Worm (Caenorhabditis elegans) whole organism, mixed stage, embryonic: ENCODE results near the gene phb-2.

ENCODE experiments used
- M03D4.4 ChIP-seq: sonication (generic microtip); optimal IDR thresholded peaks from 2 replicates; lab custom pipeline; 2017; ENCODE audit warnings: mild to moderate bottlenecking, missing genetic modification characterization, missing compliant biosample characterization
- bed-3 ChIP-seq: fragments of 200-800 bp; sonication (Bioruptor generic); optimal IDR thresholded peaks from 3 replicates; lab custom pipeline; 2018; ENCODE audit warnings: mild to moderate bottlenecking, missing genetic modification characterization, moderate library complexity, missing compliant biosample characterization
- blmp-1 ChIP-seq: fragments of 150-350 bp; optimal IDR thresholded peaks from 2 replicates; lab custom pipeline; 2014; ENCODE audit warnings: missing biosample characterization, missing genetic modification characterization
- ceh-39 ChIP-seq: fragments of 150-350 bp; optimal IDR thresholded peaks from 2 replicates; lab custom pipeline; 2014; ENCODE audit warnings: missing biosample characterization, missing genetic modification characterization
- ceh-43 ChIP-seq: fragments of 200-800 bp; sonication (Bioruptor generic); optimal IDR thresholded peaks from 2 replicates; lab custom pipeline; 2018; ENCODE audit warnings: mild to moderate bottlenecking, missing genetic modification characterization, moderate library complexity, missing compliant biosample characterization
- ceh-83 ChIP-seq: fragments of 200-800 bp; sonication (Bioruptor generic); optimal IDR thresholded peaks from 2 replicates; lab custom pipeline; 2018; ENCODE audit warnings: mild to moderate bottlenecking, missing genetic modification characterization, missing compliant biosample characterization
- ces-1 ChIP-seq: fragments of 150-350 bp; optimal IDR thresholded peaks from 2 replicates; lab custom pipeline; 2014; ENCODE audit warnings: missing biosample characterization, missing genetic modification reagents, missing genetic modification characterization
- cnd-1 ChIP-seq: fragments of 200-800 bp; sonication (Bioruptor generic); optimal IDR thresholded peaks from 2 replicates; lab custom pipeline; 2018; ENCODE audit warnings: mild to moderate bottlenecking, missing genetic modification characterization, missing compliant biosample characterization
- elt-1 ChIP-seq: sonication (generic microtip); optimal IDR thresholded peaks from 2 replicates; lab custom pipeline; 2017; ENCODE audit warnings: missing genetic modification characterization, mild to moderate bottlenecking, missing compliant biosample characterization, antibody characterized with exemption, moderate library complexity, borderline replicate concordance; ENCODE audit not compliant: insufficient read depth
- elt-3 ChIP-seq: fragments of 150-350 bp; optimal IDR thresholded peaks from 2 replicates; lab custom pipeline; 2014; ENCODE audit warnings: missing biosample characterization, missing genetic modification characterization
- flh-1 ChIP-seq: fragments of 200-800 bp; sonication (Bioruptor generic); optimal IDR thresholded peaks from 2 replicates; lab custom pipeline; 2018; ENCODE audit warnings: mild to moderate bottlenecking, missing genetic modification characterization, moderate library complexity, missing compliant biosample characterization
- ham-2 ChIP-seq: fragments of 200-800 bp; sonication (Bioruptor generic); optimal IDR thresholded peaks from 2 replicates; lab custom pipeline; 2018; ENCODE audit warnings: mild to moderate bottlenecking, missing genetic modification characterization, missing compliant biosample characterization
- hlh-1 ChIP-seq: fragments of 150-350 bp; optimal IDR thresholded peaks from 2 replicates; lab custom pipeline; 2014; ENCODE audit warnings: missing biosample characterization, missing genetic modification reagents, missing genetic modification characterization
- lin-13 ChIP-seq: fragments of 150-350 bp; optimal IDR thresholded peaks from 2 replicates; lab custom pipeline; 2014; ENCODE audit warnings: missing biosample characterization, missing genetic modification characterization
- lin-32 ChIP-seq: fragments of 200-800 bp; sonication (Bioruptor generic); optimal IDR thresholded peaks from 2 replicates; lab custom pipeline; 2018; ENCODE audit warnings: mild to moderate bottlenecking, missing genetic modification characterization, missing compliant biosample characterization
- lsy-2 ChIP-seq: fragments of 150-350 bp; optimal IDR thresholded peaks from 2 replicates; lab custom pipeline; 2014; ENCODE audit warnings: missing biosample characterization, missing genetic modification characterization
- mab-5 ChIP-seq: fragments of 150-350 bp; optimal IDR thresholded peaks from 2 replicates; lab custom pipeline; 2014; ENCODE audit warnings: missing biosample characterization, missing genetic modification characterization
- mep-1 ChIP-seq: fragments of 150-350 bp; optimal IDR thresholded peaks from 2 replicates; lab custom pipeline; 2017; ENCODE audit warnings: missing biosample characterization, missing genetic modification reagents, missing genetic modification characterization, inconsistent platforms
- mls-2 ChIP-seq: sonication (generic microtip); optimal IDR thresholded peaks from 2 replicates; lab custom pipeline; 2016; ENCODE audit warnings: mild to moderate bottlenecking, missing genetic modification characterization, moderate library complexity, missing compliant biosample characterization
- nhr-12 ChIP-seq: fragments of 150-350 bp; optimal IDR thresholded peaks from 2 replicates; lab custom pipeline; 2014; ENCODE audit warnings: missing biosample characterization, missing genetic modification characterization
- nhr-2 ChIP-seq: fragments of 150-350 bp; optimal IDR thresholded peaks from 2 replicates; lab custom pipeline; 2014; ENCODE audit warnings: missing biosample characterization, missing genetic modification characterization
- nhr-237 ChIP-seq: fragments of 150-350 bp; optimal IDR thresholded peaks from 2 replicates; lab custom pipeline; 2014; ENCODE audit warnings: missing biosample characterization, missing genetic modification characterization
- nhr-28 ChIP-seq: fragments of 150-350 bp; optimal IDR thresholded peaks from 2 replicates; lab custom pipeline; 2014; ENCODE audit warnings: missing biosample characterization, missing genetic modification characterization
- nhr-76 ChIP-seq: sonication (generic microtip); optimal IDR thresholded peaks from 2 replicates; lab custom pipeline; 2017; ENCODE audit warnings: missing biosample characterization, missing genetic modification characterization
- pha-4 ChIP-seq: fragments of 150-350 bp; optimal IDR thresholded peaks from 2 replicates; lab custom pipeline; 2018; ENCODE audit warnings: missing biosample characterization, missing genetic modification reagents, missing genetic modification characterization
- sem-2 ChIP-seq: fragments of 200-800 bp; sonication (Bioruptor generic); optimal IDR thresholded peaks from 2 replicates; lab custom pipeline; 2018; ENCODE audit warnings: mild to moderate bottlenecking, missing genetic modification characterization, missing compliant biosample characterization
- snpc-4 ChIP-seq: fragments of 150-350 bp; optimal IDR thresholded peaks from 2 replicates; lab custom pipeline; 2014; ENCODE audit warnings: missing biosample characterization, missing genetic modification characterization
- sptf-1 ChIP-seq: sonication (generic microtip); optimal IDR thresholded peaks from 2 replicates; lab custom pipeline; 2017; ENCODE audit warnings: mild to moderate bottlenecking, missing genetic modification characterization, moderate library complexity, missing compliant biosample characterization
- unc-120 ChIP-seq: sonication (generic microtip); optimal IDR thresholded peaks from 2 replicates; lab custom pipeline; 2017; ENCODE audit warnings: missing genetic modification characterization, missing compliant biosample characterization; ENCODE audit not compliant: poor library complexity, severe bottlenecking
- unc-39 ChIP-seq: fragments of 150-350 bp; optimal IDR thresholded peaks from 2 replicates; lab custom pipeline; 2014; ENCODE audit warnings: missing biosample characterization, missing genetic modification characterization
- unc-62 ChIP-seq: fragments of 150-350 bp; optimal IDR thresholded peaks from 2 replicates; lab custom pipeline; 2014; ENCODE audit warnings: missing biosample characterization, missing genetic modification reagents, missing genetic modification characterization
- zip-8 ChIP-seq: fragments of 150-350 bp; optimal IDR thresholded peaks from 2 replicates; lab custom pipeline; 2014; ENCODE audit warnings: missing biosample characterization, missing genetic modification characterization

Gene phb-2

ce11 chrII:6230116-6230515, 21.1 kb upstream of the phb-2 start:
- no peak for TF ChIP-seq snpc-4 (tag; lab: Kevin White, UChicago)
- TF ChIP-seq ceh-43 (GFP tag; lab: Kevin White, UChicago), result no peak
- no peak for TF ChIP-seq lsy-2 (tag; lab: Kevin White, UChicago)
- no peak for TF ChIP-seq nhr-28 (tag; lab: Kevin White, UChicago)
- TF ChIP-seq hlh-1, result no peak
- no peak for TF ChIP-seq sptf-1 (tag; lab: Kevin White, UChicago)
- TF ChIP-seq blmp-1 (tag; lab: Kevin White, UChicago), result no peak
- TF ChIP-seq elt-3 (tag; lab: Kevin White, UChicago), result no peak
- TF ChIP-seq mab-5 (tag; lab: Kevin White, UChicago), result no peak
- TF ChIP-seq lin-13, result no peak
- TF ChIP-seq, all 35 proteins: peak for 0

ce11 chrII:6235432-6236092, 15.6 kb upstream of the phb-2 start, which contains the start of gene T24H7.9:
T24H7.9 (minus strand) TSS chrII:6235505.
- TF ChIP-seq flh-1 (GFP tag; lab: Kevin White, UChicago) (no peak), lin-13 (no peak), ces-1 (GFP tag; lab: Kevin White, UChicago) (no peak), ceh-83 (no peak), unc-39 (tag; lab: Kevin White, UChicago) (no peak), mep-1 (no peak), nhr-76 (tag; lab: Kevin White, UChicago) (no peak), mls-2 (tag; lab: Kevin White, UChicago) (no peak), nhr-2 (tag; lab: Kevin White, UChicago) (no peak), sem-2 (GFP tag; lab: Kevin White, UChicago) (no peak), ceh-43 (GFP tag; lab: Kevin White, UChicago) (no peak), lsy-2 (tag; lab: Kevin White, UChicago) (no peak), unc-120 (tag; lab: Kevin White, UChicago) (no peak)
- TF ChIP-seq, all 35 proteins: peak for 0

- no peak for TF ChIP-seq nhr-12 (tag; lab: Kevin White, UChicago)
- no peak for TF ChIP-seq M03D4.4 (tag; lab: Kevin White, UChicago)
- TF ChIP-seq ces-1 (GFP tag; lab: Kevin White, UChicago), result no peak
- peak; percentile 4 for TF ChIP-seq hlh-1
- TF ChIP-seq bed-3 (GFP tag; lab: Kevin White, UChicago), result no peak
- no peak for TF ChIP-seq ceh-83
- TF ChIP-seq pha-4 (tag; lab: Kevin White, UChicago), result no peak
- peak; percentile 24 for TF ChIP-seq unc-120 (tag; lab: Kevin White, UChicago)
- no peak for TF ChIP-seq flh-1 (GFP tag; lab: Kevin White, UChicago)
- TF ChIP-seq cnd-1 (tag; lab: Kevin White, UChicago), result no peak
- TF ChIP-seq ham-2 (GFP tag; lab: Kevin White, UChicago), result no peak
- no peak for TF ChIP-seq lin-13
- no peak for TF ChIP-seq mep-1
Measured at ce11 chrII:6236093-6236945, 14.9 kb upstream of the phb-2 start.

- TF ChIP-seq lin-32 (GFP tag; lab: Kevin White, UChicago) (no peak), hlh-1 (no peak), pha-4 (tag; lab: Kevin White, UChicago) (no peak), ces-1 (GFP tag; lab: Kevin White, UChicago) (no peak), ham-2 (GFP tag; lab: Kevin White, UChicago) (no peak), ceh-43 (GFP tag; lab: Kevin White, UChicago) (no peak), mls-2 (tag; lab: Kevin White, UChicago) (no peak), lsy-2 (tag; lab: Kevin White, UChicago) (no peak), unc-62 (no peak), mep-1 (no peak), nhr-237 (tag; lab: Kevin White, UChicago) (no peak), mab-5 (tag; lab: Kevin White, UChicago) (no peak), zip-8 (tag; lab: Kevin White, UChicago) (no peak), M03D4.4 (tag; lab: Kevin White, UChicago) (no peak), sem-2 (GFP tag; lab: Kevin White, UChicago) (no peak), lin-13 (no peak), flh-1 (GFP tag; lab: Kevin White, UChicago) (no peak), elt-1 (tag; lab: Kevin White, UChicago) (no peak), ceh-39 (tag; lab: Kevin White, UChicago) (no peak)
Measured at ce11 chrII:6241758-6242157, 9.5 kb upstream of the phb-2 start, which contains the start of gene T24H7.8. T24H7.8 (plus strand) TSS chrII:6242058.
